Worm (Caenorhabditis elegans): ENCODE data around the gene F01D5.7.

ce11 chrII:13981819-13982218, 26.6 kb upstream of the F01D5.7 start:
- no peak for TF ChIP-seq ceh-90 (tag; optimal IDR thresholded peaks at IDR 0.05)
- TF ChIP-seq zip-4 (GFP tag; optimal IDR thresholded peaks at IDR 0.05), result no peak

All from whole organism, L1 larva.